Worm (Caenorhabditis elegans) whole organism, L4/young adult: ENCODE results near the gene dph-5.

Experiments
- W03F9.2 ChIP-seq: fragments of 150-350 bp; optimal IDR thresholded peaks from 2 replicates; lab custom pipeline; 2014; ENCODE audit warnings: missing biosample characterization, missing genetic modification characterization
- dao-5 ChIP-seq: sonication (generic microtip); optimal IDR thresholded peaks from 2 replicates; lab custom pipeline; 2016; ENCODE audit warnings: missing genotype, missing genetic modification characterization, moderate library complexity, missing compliant biosample characterization
- him-1 ChIP-seq: sonication (generic microtip); optimal IDR thresholded peaks from 2 replicates; lab custom pipeline; 2016; ENCODE audit warnings: missing genotype, missing genetic modification reagents, missing genetic modification characterization, missing compliant biosample characterization

Gene dph-5

DNA sequence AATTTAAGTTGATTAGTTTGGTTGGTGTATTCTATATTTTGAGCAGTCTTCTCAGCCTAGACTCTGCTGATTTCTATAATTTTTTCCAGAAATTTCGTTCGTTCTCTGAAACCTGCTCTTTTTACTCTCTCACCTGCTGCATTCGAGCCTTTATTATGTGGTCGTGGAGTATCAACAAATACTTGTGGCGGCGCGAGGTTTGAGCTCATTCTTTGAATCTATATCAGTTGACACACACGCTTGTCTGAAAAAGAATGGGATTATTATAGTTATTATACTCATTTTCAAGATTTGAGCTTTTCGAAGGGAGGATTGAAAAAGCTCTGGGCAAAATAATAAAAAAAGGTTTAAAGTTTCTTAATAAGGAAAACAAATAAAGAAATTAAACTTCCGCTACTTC lies 26.0 kb downstream of the dph-5 start:
- TF ChIP-seq dao-5 (tag; lab: Kevin White, UChicago) (no peak), W03F9.2 (tag; lab: Kevin White, UChicago) (no peak), him-1 (tag; lab: Kevin White, UChicago) (no peak)

DNA sequence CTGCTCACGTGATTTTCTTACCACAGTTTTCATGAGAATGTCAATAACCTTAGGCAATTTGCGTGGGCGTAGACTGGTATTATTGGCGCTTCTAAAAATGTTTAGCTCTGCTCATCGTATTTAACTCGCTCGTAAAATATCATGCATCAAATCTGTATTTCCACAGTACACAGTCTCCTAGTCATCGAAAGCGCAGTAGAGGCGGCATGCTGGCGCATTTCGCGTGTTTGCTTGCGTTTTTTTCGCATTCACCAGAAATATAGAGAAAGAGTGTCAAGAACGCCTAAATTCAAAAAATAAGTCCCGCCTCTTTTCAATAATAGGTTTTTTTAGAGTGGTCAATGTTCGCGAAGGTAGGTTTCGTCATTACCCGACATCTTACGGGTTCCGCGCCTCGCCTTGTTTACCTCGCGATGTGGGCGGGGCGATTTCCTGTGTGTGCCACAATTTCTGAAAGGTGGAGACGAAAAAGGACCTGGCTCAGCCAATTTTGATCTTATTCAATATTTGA lies 26.7 kb downstream of the dph-5 start:
- no peak for TF ChIP-seq dao-5 (tag; lab: Kevin White, UChicago)
- TF ChIP-seq W03F9.2 (tag; lab: Kevin White, UChicago) = peak; percentile 10

DNA sequence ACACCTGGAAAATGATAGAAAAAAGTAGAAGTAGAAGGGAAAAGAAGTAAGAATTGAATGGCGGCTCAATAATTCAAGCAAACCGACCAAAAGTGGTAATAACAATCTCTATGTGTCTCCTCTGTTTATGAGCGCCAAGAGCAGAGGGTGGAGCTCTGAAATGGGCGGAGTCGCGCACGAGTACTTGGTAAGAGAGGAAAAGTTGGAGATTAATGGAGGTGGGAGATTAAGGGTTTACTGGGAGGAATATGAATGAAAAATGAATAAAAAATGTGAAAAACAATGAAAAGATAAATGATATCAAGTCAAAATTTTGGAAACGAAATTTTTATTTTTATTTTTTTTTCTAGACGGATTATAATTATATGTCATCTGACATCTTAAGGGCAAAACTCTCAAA lies 27.7 kb downstream of the dph-5 start:
- no peak for TF ChIP-seq him-1 (tag; lab: Kevin White, UChicago)

DNA sequence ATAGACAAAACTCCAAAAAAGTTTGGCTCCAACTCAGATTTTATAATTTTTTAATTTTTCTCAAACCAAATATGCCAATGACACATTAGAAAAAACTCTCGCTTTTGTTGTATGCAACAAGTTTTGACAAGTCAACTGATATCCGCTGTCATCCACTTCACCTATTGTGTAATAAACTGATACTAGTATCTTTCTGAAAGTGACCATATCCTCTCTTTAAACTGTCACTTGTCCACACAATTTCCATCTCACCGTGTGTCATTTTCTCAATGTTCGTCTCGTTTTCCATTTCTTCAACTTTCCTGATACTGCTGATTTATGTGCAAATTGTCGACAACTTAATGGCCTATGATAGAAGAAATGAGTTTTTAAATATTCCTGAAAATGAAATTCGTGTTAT lies 33.1 kb downstream of the dph-5 start, which contains the start of the genes C33B4.5 and C33B4.4:
C33B4.5 (plus strand) TSS at position 270 of the 400 bp plus-strand sequence.
C33B4.4 (minus strand) TSS at position 385 of the 400 bp plus-strand sequence.
- no peak for TF ChIP-seq dao-5 (tag; lab: Kevin White, UChicago)
- TF ChIP-seq him-1 (tag; lab: Kevin White, UChicago) = no peak

DNA sequence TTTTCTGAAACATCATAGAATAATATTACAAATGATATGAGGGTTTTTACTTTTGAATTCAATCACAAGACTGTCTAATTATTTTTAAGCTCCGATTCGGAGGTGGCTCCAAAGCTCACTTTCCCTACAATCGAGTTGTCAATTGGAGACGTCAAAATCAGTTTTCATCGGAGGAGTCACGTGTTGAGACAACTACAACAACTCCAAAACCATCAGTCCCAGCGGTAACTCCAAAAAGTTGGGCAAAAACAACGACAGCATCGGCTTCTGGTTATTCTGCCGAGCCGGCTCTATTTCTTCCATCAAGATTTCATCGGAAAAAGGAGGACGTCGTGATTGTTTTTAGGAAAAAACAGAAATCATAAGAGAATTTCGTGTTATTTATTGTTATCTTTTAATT lies 34.1 kb downstream of the dph-5 start:
- no peak for TF ChIP-seq dao-5 (tag; lab: Kevin White, UChicago)
- no peak for TF ChIP-seq W03F9.2 (tag; lab: Kevin White, UChicago)
- no peak for TF ChIP-seq him-1 (tag; lab: Kevin White, UChicago)

DNA sequence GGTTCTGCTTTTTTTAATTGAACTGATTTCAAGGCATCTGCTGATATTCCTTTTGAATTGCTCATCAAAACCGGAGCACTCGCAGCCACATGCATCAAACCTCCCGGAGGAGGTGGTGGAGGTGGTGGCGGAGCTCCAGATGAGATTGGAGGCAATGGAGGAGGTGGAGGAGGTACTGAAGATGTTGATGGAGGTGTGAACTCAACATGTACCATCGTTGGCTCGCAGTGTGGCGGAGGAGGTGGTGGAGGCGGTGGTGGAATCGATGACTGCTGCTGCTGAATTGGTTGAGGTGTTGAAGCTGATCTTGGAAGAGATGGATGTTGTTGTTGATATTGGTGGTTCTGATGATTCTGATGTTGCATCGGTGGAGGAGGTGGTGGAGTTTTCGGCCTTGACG lies 37.0 kb downstream of the dph-5 start:
- TF ChIP-seq W03F9.2 (tag; lab: Kevin White, UChicago) = no peak
- no peak for TF ChIP-seq dao-5 (tag; lab: Kevin White, UChicago)
- no peak for TF ChIP-seq him-1 (tag; lab: Kevin White, UChicago)

DNA sequence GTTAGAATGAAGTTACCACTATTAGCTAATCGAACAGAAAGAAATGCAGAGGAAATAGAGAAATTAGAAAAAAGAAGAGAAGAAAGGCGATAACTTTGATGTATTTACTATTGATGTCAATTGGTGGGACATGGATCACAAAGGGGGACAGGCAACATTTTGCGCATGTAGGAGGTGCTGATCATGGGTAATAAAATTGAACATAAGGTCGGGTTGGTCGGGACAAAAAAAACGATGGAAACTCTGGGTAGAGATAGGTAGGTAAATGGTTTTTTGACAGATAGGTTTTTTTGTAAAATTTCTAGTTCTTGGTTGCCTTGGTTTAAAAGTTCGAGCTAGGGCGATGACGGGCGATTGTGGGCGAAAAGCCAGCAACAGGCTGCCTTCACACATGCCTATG lies 40.9 kb downstream of the dph-5 start, which contains the start of gene shn-1:
shn-1 (minus strand) TSS at position 101 of the 400 bp plus-strand sequence.
- no peak for TF ChIP-seq dao-5 (tag; lab: Kevin White, UChicago)
- no peak for TF ChIP-seq W03F9.2 (tag; lab: Kevin White, UChicago)
- TF ChIP-seq him-1 (tag; lab: Kevin White, UChicago) = no peak

DNA sequence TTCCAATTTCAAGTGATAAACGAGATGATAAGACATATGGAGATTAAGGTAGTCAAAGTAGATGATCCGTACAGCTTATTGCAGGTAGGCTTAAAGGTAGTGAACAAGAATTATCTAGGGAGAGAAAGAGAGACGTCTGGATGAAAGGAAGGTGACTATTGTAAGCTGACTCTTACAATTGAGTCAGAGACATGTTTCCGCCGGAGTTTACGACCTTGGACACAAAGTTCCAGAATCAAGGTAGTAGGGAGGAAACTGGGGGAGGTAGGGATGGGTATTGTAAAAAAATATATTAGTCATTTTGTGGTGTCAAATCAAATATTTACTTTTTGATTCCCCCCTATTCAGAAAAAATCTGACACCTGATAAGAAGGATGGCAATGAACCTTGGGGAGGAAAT lies 42.4 kb downstream of the dph-5 start:
- no peak for TF ChIP-seq W03F9.2 (tag; lab: Kevin White, UChicago)

DNA sequence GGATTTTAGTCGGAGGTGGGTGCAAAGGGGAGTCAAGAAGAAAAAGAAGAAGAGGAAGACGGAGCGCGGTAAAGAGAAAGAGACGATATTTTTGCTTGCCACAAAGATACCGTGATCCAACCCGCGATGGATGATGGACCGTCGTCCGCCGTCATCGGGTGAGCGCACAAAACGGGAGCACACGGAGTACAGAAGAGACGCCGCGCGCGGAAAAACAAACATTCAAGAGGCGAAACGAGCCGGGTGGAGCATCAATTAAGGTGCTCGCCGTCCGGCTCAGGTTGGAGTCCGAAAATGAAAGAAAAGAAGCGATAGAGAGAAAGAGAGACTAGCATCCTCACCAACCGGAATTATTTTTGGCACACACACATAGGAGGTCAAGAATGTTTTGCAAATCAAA lies 43.8 kb downstream of the dph-5 start:
- no peak for TF ChIP-seq W03F9.2 (tag; lab: Kevin White, UChicago)
- no peak for TF ChIP-seq dao-5 (tag; lab: Kevin White, UChicago)
- no peak for TF ChIP-seq him-1 (tag; lab: Kevin White, UChicago)

DNA sequence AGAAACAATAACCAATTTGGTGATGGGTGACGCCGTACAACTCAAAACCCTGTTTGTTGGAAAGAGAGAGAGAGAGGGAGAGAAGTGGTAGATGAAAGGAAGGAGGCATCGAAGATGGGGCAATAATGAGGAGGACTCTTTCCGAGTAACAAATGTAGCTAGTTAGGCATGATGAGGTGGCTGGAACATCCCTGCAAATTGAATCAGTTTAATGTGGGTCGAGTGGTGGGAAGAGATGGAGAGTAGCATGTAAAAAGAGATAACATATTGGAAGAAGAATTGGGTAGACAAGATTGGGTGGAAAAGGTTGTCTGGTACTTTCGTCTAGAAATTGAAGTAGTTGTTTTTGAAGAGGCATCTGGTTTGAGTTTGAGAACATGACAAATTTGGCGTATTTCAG lies 46.2 kb downstream of the dph-5 start:
- TF ChIP-seq dao-5 (tag; lab: Kevin White, UChicago) (no peak), him-1 (tag; lab: Kevin White, UChicago) (no peak), W03F9.2 (tag; lab: Kevin White, UChicago) (no peak)

DNA sequence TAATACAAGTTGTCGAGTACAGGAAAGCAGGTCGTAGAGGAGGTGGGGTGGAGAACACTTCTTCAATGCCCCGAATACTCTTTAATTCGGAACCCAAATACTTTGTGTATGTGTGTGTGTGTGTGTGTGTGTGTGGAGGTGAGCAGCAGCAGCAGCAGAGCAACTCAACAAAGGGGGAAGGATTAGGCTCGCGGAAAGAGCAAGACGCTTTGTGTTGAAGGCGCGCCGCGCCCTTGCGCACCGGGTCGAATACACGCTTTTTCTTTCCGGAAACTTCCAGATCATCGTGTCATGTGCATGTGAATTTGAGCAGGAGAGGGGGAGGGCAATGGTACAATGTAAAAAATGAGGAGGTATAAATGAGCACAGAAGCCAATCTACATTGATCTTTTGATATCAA lies 48.8 kb downstream of the dph-5 start:
- no peak for TF ChIP-seq him-1 (tag; lab: Kevin White, UChicago)
- TF ChIP-seq dao-5 (tag; lab: Kevin White, UChicago) = no peak
- TF ChIP-seq W03F9.2 (tag; lab: Kevin White, UChicago) = no peak

DNA sequence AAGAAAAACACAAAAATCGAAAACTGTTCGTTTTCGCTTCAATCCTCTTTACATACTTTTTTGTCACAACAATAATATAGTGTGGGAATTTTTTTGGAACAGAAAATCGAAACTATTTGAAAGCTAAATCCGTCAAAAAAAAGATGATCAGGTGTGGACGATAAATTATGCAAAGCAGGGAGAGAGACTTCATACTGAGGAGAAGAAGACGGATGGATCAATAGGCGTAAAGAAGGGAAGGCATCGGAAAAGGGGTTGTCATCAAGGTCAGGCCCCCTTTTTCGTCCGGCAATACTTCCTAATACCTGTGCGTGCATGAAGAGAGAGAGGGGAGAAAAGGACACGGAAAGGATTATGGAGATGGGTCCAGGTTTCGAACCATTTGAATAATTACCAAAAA lies 50.4 kb downstream of the dph-5 start:
- no peak for TF ChIP-seq him-1 (tag; lab: Kevin White, UChicago)
- TF ChIP-seq W03F9.2 (tag; lab: Kevin White, UChicago) = no peak
- no peak for TF ChIP-seq dao-5 (tag; lab: Kevin White, UChicago)
